Worm (Caenorhabditis elegans) whole organism, early embryonic: ENCODE measurements around the gene srw-89.

Experiments used
- F13C5.2 ChIP-seq: sonication (generic microtip); optimal IDR thresholded peaks from 2 replicates; lab custom pipeline; 2017; ENCODE audit warnings: mild to moderate bottlenecking, missing genetic modification characterization, inconsistent platforms, missing compliant biosample characterization
- aly-1 ChIP-seq: sonication (generic microtip); optimal IDR thresholded peaks from 2 replicates; lab custom pipeline; 2016; ENCODE audit warnings: missing genetic modification characterization, missing compliant biosample characterization
- ama-1 ChIP-seq: fragments of 150-350 bp; optimal IDR thresholded peaks from 2 replicates; lab custom pipeline; 2014
- ceh-13 ChIP-seq: fragments of 200-800 bp; sonication (Bioruptor generic); optimal IDR thresholded peaks from 2 replicates; lab custom pipeline; 2018; ENCODE audit warnings: mild to moderate bottlenecking, missing genetic modification characterization, missing compliant biosample characterization
- ets-7 ChIP-seq: sonication (generic microtip); optimal IDR thresholded peaks from 2 replicates; lab custom pipeline; 2016; ENCODE audit warnings: missing genotype, missing genetic modification characterization, missing compliant biosample characterization
- flt-1 ChIP-seq: fragments of 200-800 bp; sonication (Bioruptor generic); IDR thresholded peaks from 2 replicates; pipeline ENCODE4 v1.3.6; 2022; ENCODE audit warnings: missing genetic modification characterization, missing compliant biosample characterization
- hmg-4 ChIP-seq: fragments of 200-800 bp; sonication (Bioruptor generic); optimal IDR thresholded peaks from 2 replicates; lab custom pipeline; 2018; ENCODE audit warnings: mild to moderate bottlenecking, missing genetic modification characterization, missing compliant biosample characterization
- hnd-1 ChIP-seq: sonication (generic microtip); optimal IDR thresholded peaks from 2 replicates; lab custom pipeline; 2016; ENCODE audit warnings: missing genetic modification characterization, missing compliant biosample characterization
- pes-1 ChIP-seq: fragments of 200-800 bp; sonication (Bioruptor generic); IDR thresholded peaks from 2 replicates; pipeline ENCODE4 v1.3.6; 2022; ENCODE audit warnings: missing genetic modification reagents, missing genetic modification characterization, missing compliant biosample characterization
- scrt-1 ChIP-seq: fragments of 200-800 bp; sonication (Bioruptor generic); IDR thresholded peaks from 2 replicates; pipeline ENCODE4 v1.3.6; 2022; ENCODE audit warnings: missing genetic modification characterization, missing compliant biosample characterization
- sea-1 ChIP-seq: fragments of 200-800 bp; sonication (Bioruptor generic); conservative IDR thresholded peaks from 2 replicates; pipeline ENCODE4 v1.3.6; 2022; ENCODE audit warnings: missing genetic modification characterization, missing compliant biosample characterization
- tbx-11 ChIP-seq: fragments of 200-800 bp; sonication (Bioruptor generic); IDR thresholded peaks from 2 replicates; pipeline ENCODE4 v1.3.6; 2022; ENCODE audit warnings: missing genetic modification characterization, missing compliant biosample characterization
- tbx-37 ChIP-seq: fragments of 200-800 bp; sonication (Bioruptor generic); conservative IDR thresholded peaks from 2 replicates; pipeline ENCODE4 v1.3.6; 2022; ENCODE audit warnings: missing genetic modification reagents, missing genetic modification characterization, missing compliant biosample characterization
- tra-4 ChIP-seq: sonication (generic microtip); optimal IDR thresholded peaks from 2 replicates; lab custom pipeline; 2017; ENCODE audit warnings: missing genetic modification characterization, missing compliant biosample characterization

ce11 chrV:4016780-4017179 is at the start of gene srw-89:
- no peak for TF ChIP-seq ets-7
- TF ChIP-seq ama-1, result no peak
- TF ChIP-seq F13C5.2 (tag; lab: Kevin White, UChicago), result no peak
- TF ChIP-seq pes-1 (GFP tag; lab: Robert Waterston, UW), result no peak
- TF ChIP-seq scrt-1 (GFP tag; lab: Robert Waterston, UW), result no peak
- no peak for TF ChIP-seq flt-1 (GFP tag; lab: Robert Waterston, UW)
- no peak for TF ChIP-seq tra-4 (tag; lab: Kevin White, UChicago)
- no peak for TF ChIP-seq hnd-1
- TF ChIP-seq tbx-11 (GFP tag; lab: Robert Waterston, UW), result no peak
- no peak for TF ChIP-seq aly-1
- no peak for TF ChIP-seq sea-1 (GFP tag; lab: Robert Waterston, UW)
- TF ChIP-seq tbx-37 (GFP tag; lab: Robert Waterston, UW), result no peak
- no peak for TF ChIP-seq ceh-13
- TF ChIP-seq hmg-4 (GFP tag; lab: Kevin White, UChicago), result no peak
